Worm (Caenorhabditis elegans) whole organism, midembryonic: ENCODE results near the gene F08D12.7.

Experiments used
- T22C8.4 ChIP-seq: fragments of 200-800 bp; sonication (Bioruptor generic); IDR thresholded peaks from 2 replicates; pipeline ENCODE4 v1.3.6; 2022; ENCODE audit warnings: missing genetic modification characterization, missing compliant biosample characterization
- cog-1 ChIP-seq: sonication (generic microtip); optimal IDR thresholded peaks from 2 replicates; lab custom pipeline; 2016; ENCODE audit warnings: missing genetic modification characterization, missing compliant biosample characterization
- flt-1 ChIP-seq: fragments of 200-800 bp; sonication (Bioruptor generic); IDR thresholded peaks from 2 replicates; pipeline ENCODE4 v1.3.6; 2022; ENCODE audit warnings: missing genetic modification characterization, missing compliant biosample characterization
- klf-2 ChIP-seq: fragments of 200-800 bp; sonication (Bioruptor generic); conservative IDR thresholded peaks from 2 replicates; pipeline ENCODE4 v1.3.6; 2022; ENCODE audit warnings: missing genetic modification reagents, missing genetic modification characterization, missing compliant biosample characterization
- med-1 ChIP-seq: sonication (generic microtip); optimal IDR thresholded peaks from 2 replicates; lab custom pipeline; 2017; ENCODE audit warnings: missing genetic modification characterization, mild to moderate bottlenecking, missing compliant biosample characterization, antibody characterized with exemption, missing genetic modification reagents; ENCODE audit not compliant: insufficient read depth
- ref-1 ChIP-seq: fragments of 200-800 bp; sonication (Bioruptor generic); conservative IDR thresholded peaks from 2 replicates; pipeline ENCODE4 v1.3.6; 2022; ENCODE audit warnings: missing genetic modification reagents, missing genetic modification characterization, missing compliant biosample characterization
- ztf-23 ChIP-seq: fragments of 200-800 bp; sonication (Bioruptor generic); IDR thresholded peaks from 2 replicates; pipeline ENCODE4 v1.3.6; 2022; ENCODE audit warnings: missing genetic modification reagents, missing genetic modification characterization, missing compliant biosample characterization
- ztf-29 ChIP-seq: fragments of 200-800 bp; sonication (Bioruptor generic); IDR thresholded peaks from 2 replicates; pipeline ENCODE4 v1.3.6; 2022; ENCODE audit warnings: missing genetic modification reagents, missing genetic modification characterization, missing compliant biosample characterization

- no peak for TF ChIP-seq med-1 (GFP tag; lab: Kevin White, UChicago)
- no peak for TF ChIP-seq T22C8.4 (GFP tag; lab: Robert Waterston, UW)
- TF ChIP-seq ref-1 (GFP tag; lab: Robert Waterston, UW): no peak
- peak; percentile 65 for TF ChIP-seq flt-1 (GFP tag; lab: Robert Waterston, UW)
- TF ChIP-seq klf-2 (GFP tag; lab: Robert Waterston, UW): no peak
- no peak for TF ChIP-seq ztf-29 (GFP tag; lab: Robert Waterston, UW)
- TF ChIP-seq ztf-23 (GFP tag; lab: Robert Waterston, UW): peak; percentile 72; the same call in 1 of the 2 replicates
- peak; percentile 20 for TF ChIP-seq cog-1 (tag; lab: Kevin White, UChicago)
These were observed 16.4 kb downstream of the F08D12.7 start, which contains the start of gene F29A7.6 for ce11 chrII:2752536-2752935.
